Worm (Caenorhabditis elegans) whole organism, L3 larva: ENCODE results near the gene EGAP5.1.

ENCODE experiments used
- ZK546.5 ChIP-seq: sonication (generic microtip); optimal IDR thresholded peaks from 2 replicates; lab custom pipeline; 2017; ENCODE audit warnings: missing biosample characterization, missing genetic modification characterization
- ceh-16 ChIP-seq: sonication (generic microtip); optimal IDR thresholded peaks from 2 replicates; lab custom pipeline; 2017; ENCODE audit warnings: missing biosample characterization, missing genetic modification characterization
- elt-3 ChIP-seq, 3 experiments: fragments of 150-350 bp in 1 of 3; sonication (generic microtip) in 2 of 3; optimal IDR thresholded peaks; 2 replicates in 2 of 3; 4 replicates in 1 of 3; lab custom pipeline; 2014 to 2017; ENCODE audit warnings: missing biosample characterization in 3 of 3, missing genetic modification characterization in 3 of 3
- lin-39 ChIP-seq: fragments of 150-350 bp; optimal IDR thresholded peaks from 2 replicates; lab custom pipeline; 2018; ENCODE audit warnings: missing biosample characterization, missing genetic modification reagents, missing genetic modification characterization
- mdl-1 ChIP-seq: fragments of 150-350 bp; optimal IDR thresholded peaks from 2 replicates; lab custom pipeline; 2014; ENCODE audit warnings: missing biosample characterization, missing genetic modification characterization
- nhr-11 ChIP-seq: fragments of 150-350 bp; optimal IDR thresholded peaks from 2 replicates; lab custom pipeline; 2014; ENCODE audit warnings: missing biosample characterization, missing genetic modification characterization
- nhr-28 ChIP-seq: fragments of 150-350 bp; optimal IDR thresholded peaks from 2 replicates; lab custom pipeline; 2014; ENCODE audit warnings: missing biosample characterization, missing genetic modification characterization
- pha-4 ChIP-seq: fragments of 150-350 bp; optimal IDR thresholded peaks from 2 replicates; lab custom pipeline; 2014; ENCODE audit warnings: missing biosample characterization, missing genetic modification reagents, missing genetic modification characterization
- pqm-1 ChIP-seq: fragments of 150-350 bp; optimal IDR thresholded peaks from 2 replicates; lab custom pipeline; 2017; ENCODE audit warnings: missing biosample characterization, missing genetic modification characterization, inconsistent platforms
- skn-1 ChIP-seq: fragments of 150-350 bp; optimal IDR thresholded peaks from 2 replicates; lab custom pipeline; 2014; ENCODE audit warnings: missing biosample characterization, missing genetic modification characterization
- unc-62 ChIP-seq: fragments of 150-350 bp; sonication (generic microtip); optimal IDR thresholded peaks from 4 replicates; lab custom pipeline; 2014; ENCODE audit warnings: missing biosample characterization, missing genetic modification reagents, missing genetic modification characterization
- ztf-11 ChIP-seq: fragments of 150-350 bp; optimal IDR thresholded peaks from 2 replicates; lab custom pipeline; 2014; ENCODE audit warnings: missing biosample characterization, missing genetic modification characterization

ce11 chrX:5151866-5152265, 11.0 kb upstream of the EGAP5.1 start:
- no peak for TF ChIP-seq nhr-28 (tag; lab: Kevin White, UChicago)
- TF ChIP-seq lin-39 (tag; lab: Kevin White, UChicago): no peak
- no peak for TF ChIP-seq ztf-11 (tag; lab: Kevin White, UChicago)
- TF ChIP-seq nhr-11 (tag; lab: Kevin White, UChicago): no peak
- no peak for TF ChIP-seq ceh-16
- TF ChIP-seq skn-1: no peak
- TF ChIP-seq elt-3 (tag; optimal IDR thresholded peaks at IDR 0.05; lab: Kevin White, UChicago): no peak
- no peak for TF ChIP-seq pqm-1 (tag; lab: Kevin White, UChicago)
- no peak for TF ChIP-seq ZK546.5
- no peak for TF ChIP-seq unc-62
- no peak for TF ChIP-seq mdl-1 (tag; lab: Kevin White, UChicago)
- no peak for TF ChIP-seq pha-4
